Worm (Caenorhabditis elegans) whole organism, mixed stage, embryonic: Measurements from ENCODE around the gene D1054.1.

Source experiments
- M03D4.4 ChIP-seq: sonication (generic microtip); optimal IDR thresholded peaks from 2 replicates; lab custom pipeline; 2017; ENCODE audit warnings: mild to moderate bottlenecking, missing genetic modification characterization, missing compliant biosample characterization
- bed-3 ChIP-seq: fragments of 200-800 bp; sonication (Bioruptor generic); optimal IDR thresholded peaks from 3 replicates; lab custom pipeline; 2018; ENCODE audit warnings: mild to moderate bottlenecking, missing genetic modification characterization, moderate library complexity, missing compliant biosample characterization
- blmp-1 ChIP-seq: fragments of 150-350 bp; optimal IDR thresholded peaks from 2 replicates; lab custom pipeline; 2014; ENCODE audit warnings: missing biosample characterization, missing genetic modification characterization
- ceh-43 ChIP-seq: fragments of 200-800 bp; sonication (Bioruptor generic); optimal IDR thresholded peaks from 2 replicates; lab custom pipeline; 2018; ENCODE audit warnings: mild to moderate bottlenecking, missing genetic modification characterization, moderate library complexity, missing compliant biosample characterization
- ceh-83 ChIP-seq: fragments of 200-800 bp; sonication (Bioruptor generic); optimal IDR thresholded peaks from 2 replicates; lab custom pipeline; 2018; ENCODE audit warnings: mild to moderate bottlenecking, missing genetic modification characterization, missing compliant biosample characterization
- ces-1 ChIP-seq: fragments of 150-350 bp; optimal IDR thresholded peaks from 2 replicates; lab custom pipeline; 2014; ENCODE audit warnings: missing biosample characterization, missing genetic modification reagents, missing genetic modification characterization
- cnd-1 ChIP-seq: fragments of 200-800 bp; sonication (Bioruptor generic); optimal IDR thresholded peaks from 2 replicates; lab custom pipeline; 2018; ENCODE audit warnings: mild to moderate bottlenecking, missing genetic modification characterization, missing compliant biosample characterization
- drap-1 ChIP-seq: fragments of 200-800 bp; sonication (Bioruptor generic); optimal IDR thresholded peaks from 3 replicates; lab custom pipeline; 2018; ENCODE audit warnings: mild to moderate bottlenecking, missing genetic modification characterization, missing compliant biosample characterization
- elt-1 ChIP-seq: sonication (generic microtip); optimal IDR thresholded peaks from 2 replicates; lab custom pipeline; 2017; ENCODE audit warnings: missing genetic modification characterization, mild to moderate bottlenecking, missing compliant biosample characterization, antibody characterized with exemption, moderate library complexity, borderline replicate concordance; ENCODE audit not compliant: insufficient read depth
- elt-3 ChIP-seq: fragments of 150-350 bp; optimal IDR thresholded peaks from 2 replicates; lab custom pipeline; 2014; ENCODE audit warnings: missing biosample characterization, missing genetic modification characterization
- flh-1 ChIP-seq: fragments of 200-800 bp; sonication (Bioruptor generic); optimal IDR thresholded peaks from 2 replicates; lab custom pipeline; 2018; ENCODE audit warnings: mild to moderate bottlenecking, missing genetic modification characterization, moderate library complexity, missing compliant biosample characterization
- ham-2 ChIP-seq: fragments of 200-800 bp; sonication (Bioruptor generic); optimal IDR thresholded peaks from 2 replicates; lab custom pipeline; 2018; ENCODE audit warnings: mild to moderate bottlenecking, missing genetic modification characterization, missing compliant biosample characterization
- hlh-1 ChIP-seq: fragments of 150-350 bp; optimal IDR thresholded peaks from 2 replicates; lab custom pipeline; 2014; ENCODE audit warnings: missing biosample characterization, missing genetic modification reagents, missing genetic modification characterization
- lin-13 ChIP-seq: fragments of 150-350 bp; optimal IDR thresholded peaks from 2 replicates; lab custom pipeline; 2014; ENCODE audit warnings: missing biosample characterization, missing genetic modification characterization
- lin-32 ChIP-seq: fragments of 200-800 bp; sonication (Bioruptor generic); optimal IDR thresholded peaks from 2 replicates; lab custom pipeline; 2018; ENCODE audit warnings: mild to moderate bottlenecking, missing genetic modification characterization, missing compliant biosample characterization
- lsy-2 ChIP-seq: fragments of 150-350 bp; optimal IDR thresholded peaks from 2 replicates; lab custom pipeline; 2014; ENCODE audit warnings: missing biosample characterization, missing genetic modification characterization
- mab-5 ChIP-seq: fragments of 150-350 bp; optimal IDR thresholded peaks from 2 replicates; lab custom pipeline; 2014; ENCODE audit warnings: missing biosample characterization, missing genetic modification characterization
- mep-1 ChIP-seq: fragments of 150-350 bp; optimal IDR thresholded peaks from 2 replicates; lab custom pipeline; 2017; ENCODE audit warnings: missing biosample characterization, missing genetic modification reagents, missing genetic modification characterization, inconsistent platforms
- mls-2 ChIP-seq: sonication (generic microtip); optimal IDR thresholded peaks from 2 replicates; lab custom pipeline; 2016; ENCODE audit warnings: mild to moderate bottlenecking, missing genetic modification characterization, moderate library complexity, missing compliant biosample characterization
- nhr-12 ChIP-seq: fragments of 150-350 bp; optimal IDR thresholded peaks from 2 replicates; lab custom pipeline; 2014; ENCODE audit warnings: missing biosample characterization, missing genetic modification characterization
- nhr-237 ChIP-seq: fragments of 150-350 bp; optimal IDR thresholded peaks from 2 replicates; lab custom pipeline; 2014; ENCODE audit warnings: missing biosample characterization, missing genetic modification characterization
- nhr-28 ChIP-seq: fragments of 150-350 bp; optimal IDR thresholded peaks from 2 replicates; lab custom pipeline; 2014; ENCODE audit warnings: missing biosample characterization, missing genetic modification characterization
- nhr-76 ChIP-seq: sonication (generic microtip); optimal IDR thresholded peaks from 2 replicates; lab custom pipeline; 2017; ENCODE audit warnings: missing biosample characterization, missing genetic modification characterization
- sem-2 ChIP-seq: fragments of 200-800 bp; sonication (Bioruptor generic); optimal IDR thresholded peaks from 2 replicates; lab custom pipeline; 2018; ENCODE audit warnings: mild to moderate bottlenecking, missing genetic modification characterization, missing compliant biosample characterization
- snpc-4 ChIP-seq: fragments of 150-350 bp; optimal IDR thresholded peaks from 2 replicates; lab custom pipeline; 2014; ENCODE audit warnings: missing biosample characterization, missing genetic modification characterization
- sptf-1 ChIP-seq: sonication (generic microtip); optimal IDR thresholded peaks from 2 replicates; lab custom pipeline; 2017; ENCODE audit warnings: mild to moderate bottlenecking, missing genetic modification characterization, moderate library complexity, missing compliant biosample characterization
- tbx-8 ChIP-seq: fragments of 200-800 bp; sonication (Bioruptor generic); optimal IDR thresholded peaks from 2 replicates; lab custom pipeline; 2018; ENCODE audit warnings: mild to moderate bottlenecking, missing genetic modification characterization, moderate library complexity, missing compliant biosample characterization
- unc-120 ChIP-seq: sonication (generic microtip); optimal IDR thresholded peaks from 2 replicates; lab custom pipeline; 2017; ENCODE audit warnings: missing genetic modification characterization, missing compliant biosample characterization; ENCODE audit not compliant: poor library complexity, severe bottlenecking
- unc-39 ChIP-seq: fragments of 150-350 bp; optimal IDR thresholded peaks from 2 replicates; lab custom pipeline; 2014; ENCODE audit warnings: missing biosample characterization, missing genetic modification characterization
- unc-62 ChIP-seq: fragments of 150-350 bp; optimal IDR thresholded peaks from 2 replicates; lab custom pipeline; 2014; ENCODE audit warnings: missing biosample characterization, missing genetic modification reagents, missing genetic modification characterization
- zip-8 ChIP-seq: fragments of 150-350 bp; optimal IDR thresholded peaks from 2 replicates; lab custom pipeline; 2014; ENCODE audit warnings: missing biosample characterization, missing genetic modification characterization
- ztf-11 ChIP-seq: fragments of 150-350 bp; optimal IDR thresholded peaks from 2 replicates; lab custom pipeline; 2014; ENCODE audit warnings: missing biosample characterization, missing genetic modification characterization

Gene D1054.1

ce11 chrV:10802060-10802459 lies 32.0 kb upstream of the D1054.1 start:
- TF ChIP-seq elt-3 (tag; lab: Kevin White, UChicago) (no peak), ceh-83 (GFP tag; lab: Kevin White, UChicago) (no peak), flh-1 (GFP tag; lab: Kevin White, UChicago) (no peak), nhr-28 (tag; lab: Kevin White, UChicago) (no peak), elt-1 (tag; lab: Kevin White, UChicago) (no peak), cnd-1 (tag; lab: Kevin White, UChicago) (no peak), mab-5 (tag; lab: Kevin White, UChicago) (no peak), nhr-237 (tag; lab: Kevin White, UChicago) (no peak), M03D4.4 (tag; lab: Kevin White, UChicago) (no peak), ham-2 (GFP tag; lab: Kevin White, UChicago) (no peak), lin-13 (tag; lab: Kevin White, UChicago) (no peak), ztf-11 (tag; lab: Kevin White, UChicago) (no peak), lsy-2 (no peak), tbx-8 (GFP tag; lab: Kevin White, UChicago) (no peak), ceh-43 (GFP tag; lab: Kevin White, UChicago) (no peak), blmp-1 (tag; lab: Kevin White, UChicago) (no peak)

ce11 chrV:10801154-10801553 lies 31.1 kb upstream of the D1054.1 start, which contains the start of gene D1054.18:
Gene D1054.18 (minus strand): TSS chrV:10801198.
- no peak for TF ChIP-seq snpc-4
- no peak for TF ChIP-seq mls-2 (tag; lab: Kevin White, UChicago)
- TF ChIP-seq lin-32 (GFP tag; lab: Kevin White, UChicago) = no peak
- no peak for TF ChIP-seq sptf-1 (tag; lab: Kevin White, UChicago)
- no peak for TF ChIP-seq cnd-1 (tag; lab: Kevin White, UChicago)
- no peak for TF ChIP-seq unc-39 (tag; lab: Kevin White, UChicago)
- TF ChIP-seq zip-8 (tag; lab: Kevin White, UChicago) = no peak
- no peak for TF ChIP-seq M03D4.4 (tag; lab: Kevin White, UChicago)
- no peak for TF ChIP-seq ceh-83 (GFP tag; lab: Kevin White, UChicago)
- no peak for TF ChIP-seq nhr-28 (tag; lab: Kevin White, UChicago)
- no peak for TF ChIP-seq unc-62 (GFP tag; lab: Kevin White, UChicago)
- TF ChIP-seq mep-1 (tag; lab: Kevin White, UChicago) = no peak
- no peak for TF ChIP-seq tbx-8 (GFP tag; lab: Kevin White, UChicago)
- no peak for TF ChIP-seq ces-1 (GFP tag; lab: Kevin White, UChicago)
- no peak for TF ChIP-seq flh-1 (GFP tag; lab: Kevin White, UChicago)
- TF ChIP-seq, all 35 proteins: peak for 0

ce11 chrV:10798090-10798489 lies 28.1 kb upstream of the D1054.1 start, which contains the start of gene srh-184:
Gene srh-184 (minus strand): TSS chrV:10798190.
- TF ChIP-seq nhr-28 (tag; lab: Kevin White, UChicago) (no peak), flh-1 (GFP tag; lab: Kevin White, UChicago) (no peak), nhr-237 (tag; lab: Kevin White, UChicago) (no peak), lin-32 (GFP tag; lab: Kevin White, UChicago) (no peak), ces-1 (GFP tag; lab: Kevin White, UChicago) (no peak), ham-2 (GFP tag; lab: Kevin White, UChicago) (no peak), bed-3 (GFP tag; lab: Kevin White, UChicago) (no peak), M03D4.4 (tag; lab: Kevin White, UChicago) (no peak), hlh-1 (tag; lab: Kevin White, UChicago) (no peak), snpc-4 (no peak), unc-62 (GFP tag; lab: Kevin White, UChicago) (no peak), tbx-8 (GFP tag; lab: Kevin White, UChicago) (no peak), nhr-76 (tag; lab: Kevin White, UChicago) (no peak), unc-120 (no peak), drap-1 (GFP tag; lab: Kevin White, UChicago) (no peak)

- no peak for TF ChIP-seq nhr-12
- no peak for TF ChIP-seq unc-62 (GFP tag; lab: Kevin White, UChicago)
- TF ChIP-seq mab-5 (tag; lab: Kevin White, UChicago) = no peak
- no peak for TF ChIP-seq elt-3 (tag; lab: Kevin White, UChicago)
- no peak for TF ChIP-seq sem-2 (GFP tag; lab: Kevin White, UChicago)
These were observed 25.5 kb upstream of the D1054.1 start, which contains the start of gene D1054.19 for ce11 chrV:10795494-10795893. Gene D1054.19 (plus strand): TSS chrV:10795794.
